Worm (Caenorhabditis elegans) whole organism, L1 larva: Measurements from ENCODE around the gene K02D10.8.
A peak's percentile ranks its signal among the peaks of the same experiment; 100 is the strongest.

ENCODE experiments used
- C16A3.4 ChIP-seq: fragments of 150-350 bp; optimal IDR thresholded peaks from 2 replicates; lab custom pipeline; 2014; ENCODE audit warnings: missing biosample characterization, missing genetic modification characterization
- F16B12.6 ChIP-seq: fragments of 150-350 bp; optimal IDR thresholded peaks from 2 replicates; lab custom pipeline; 2014; ENCODE audit warnings: missing biosample characterization, missing genetic modification characterization
- aha-1 ChIP-seq: fragments of 150-350 bp; optimal IDR thresholded peaks from 2 replicates; lab custom pipeline; 2014; ENCODE audit warnings: missing biosample characterization, missing genetic modification characterization
- alr-1 ChIP-seq: fragments of 200-800 bp; sonication (Bioruptor generic); optimal IDR thresholded peaks from 2 replicates; lab custom pipeline; 2018; ENCODE audit warnings: borderline replicate concordance, mild to moderate bottlenecking, missing genetic modification characterization, missing compliant biosample characterization
- aly-2 ChIP-seq: fragments of 150-350 bp; optimal IDR thresholded peaks from 2 replicates; lab custom pipeline; 2014; ENCODE audit warnings: missing biosample characterization, missing genetic modification characterization
- ceh-63 ChIP-seq: fragments of 200-800 bp; sonication (Bioruptor generic); optimal IDR thresholded peaks from 2 replicates; lab custom pipeline; 2018; ENCODE audit warnings: mild to moderate bottlenecking, missing genetic modification characterization, missing compliant biosample characterization
- ceh-88 ChIP-seq: fragments of 200-800 bp; sonication (Bioruptor generic); IDR thresholded peaks from 2 replicates; pipeline ENCODE4 v1.3.6; 2022; ENCODE audit warnings: missing genetic modification characterization, missing compliant biosample characterization
- dpl-1 ChIP-seq, 3 experiments: fragments of 150-350 bp in 2 of 3; sonication (generic microtip) in 1 of 3; optimal IDR thresholded peaks; 2 replicates each; lab custom pipeline; 2014 to 2017; ENCODE audit warnings: missing biosample characterization in 3 of 3, missing genetic modification characterization in 3 of 3, missing genetic modification reagents in 3 of 3
- efl-1 ChIP-seq, 4 experiments: fragments of 150-350 bp; optimal IDR thresholded peaks in 3 of 4; peaks in 1 of 4; 1 replicate in 1 of 4; 2 replicates in 3 of 4; lab custom pipeline; 2014; ENCODE audit warnings: missing biosample characterization in 2 of 4, missing genetic modification characterization in 2 of 4, missing genetic modification reagents in 2 of 4
- efl-3 ChIP-seq: fragments of 200-800 bp; sonication (Bioruptor generic); optimal IDR thresholded peaks from 2 replicates; lab custom pipeline; 2018; ENCODE audit warnings: mild to moderate bottlenecking, missing genetic modification characterization, missing compliant biosample characterization
- elt-3 ChIP-seq, 6 experiments: fragments of 150-350 bp in 1 of 6; sonication (generic microtip); optimal IDR thresholded peaks; 2 replicates each; lab custom pipeline; 2017 to 2018; ENCODE audit warnings: missing biosample characterization in 6 of 6, missing genetic modification characterization in 6 of 6, inconsistent platforms in 1 of 6
- fkh-10 ChIP-seq: sonication (generic microtip); optimal IDR thresholded peaks from 2 replicates; lab custom pipeline; 2017; ENCODE audit warnings: missing biosample characterization, missing genetic modification reagents, missing genetic modification characterization
- fkh-4 ChIP-seq: sonication (generic microtip); optimal IDR thresholded peaks from 2 replicates; lab custom pipeline; 2016; ENCODE audit warnings: missing compliant biosample characterization, missing genetic modification characterization, borderline replicate concordance
- grh-1 ChIP-seq: fragments of 200-800 bp; sonication (Bioruptor generic); IDR thresholded peaks from 2 replicates; pipeline ENCODE4 v1.3.6; 2022; ENCODE audit warnings: missing genetic modification reagents, missing genetic modification characterization, missing compliant biosample characterization
- hlh-4 ChIP-seq: sonication (generic microtip); optimal IDR thresholded peaks from 2 replicates; lab custom pipeline; 2016; ENCODE audit warnings: mild to moderate bottlenecking, missing genetic modification characterization, missing compliant biosample characterization
- hpl-2 ChIP-seq: fragments of 150-350 bp; optimal IDR thresholded peaks from 2 replicates; lab custom pipeline; 2014; ENCODE audit warnings: missing biosample characterization, missing genetic modification reagents, missing genetic modification characterization
- irx-1 ChIP-seq: sonication (generic microtip); optimal IDR thresholded peaks from 2 replicates; lab custom pipeline; 2016; ENCODE audit warnings: missing genetic modification characterization, missing compliant biosample characterization
- isw-1 ChIP-seq: fragments of 200-800 bp; sonication (Bioruptor generic); IDR thresholded peaks from 2 replicates; pipeline ENCODE4 v1.3.6; 2022; ENCODE audit warnings: missing genetic modification characterization, missing compliant biosample characterization
- lin-14 ChIP-seq: fragments of 200-800 bp; sonication (Bioruptor generic); optimal IDR thresholded peaks from 2 replicates; lab custom pipeline; 2018; ENCODE audit warnings: mild to moderate bottlenecking, missing genetic modification characterization, moderate library complexity, missing compliant biosample characterization
- lin-15B ChIP-seq: fragments of 150-350 bp; sonication (generic microtip); optimal IDR thresholded peaks from 3 replicates; lab custom pipeline; 2014; ENCODE audit warnings: missing biosample characterization, missing genetic modification characterization
- lin-35 ChIP-seq, 2 experiments: fragments of 150-350 bp; optimal IDR thresholded peaks; 2 replicates each; lab custom pipeline; 2014; ENCODE audit warnings: missing biosample characterization in 2 of 2, missing genetic modification characterization in 2 of 2, missing genetic modification reagents in 2 of 2
- lin-39 ChIP-seq: fragments of 150-350 bp; optimal IDR thresholded peaks from 2 replicates; lab custom pipeline; 2014; ENCODE audit warnings: missing biosample characterization, missing genetic modification reagents, missing genetic modification characterization
- lir-3 ChIP-seq: sonication (generic microtip); optimal IDR thresholded peaks from 2 replicates; lab custom pipeline; 2016; ENCODE audit warnings: mild to moderate bottlenecking, missing genetic modification characterization, moderate library complexity, missing compliant biosample characterization; ENCODE audit not compliant: poor library complexity
- lsy-2 ChIP-seq, 2 experiments: fragments of 150-350 bp; optimal IDR thresholded peaks; 2 replicates each; lab custom pipeline; 2014; ENCODE audit warnings: missing biosample characterization in 2 of 2, missing genetic modification characterization in 2 of 2
- mdl-1 ChIP-seq, 2 experiments: fragments of 150-350 bp; optimal IDR thresholded peaks; 2 replicates each; lab custom pipeline; 2014 to 2017; ENCODE audit warnings: missing biosample characterization in 2 of 2, missing genetic modification characterization in 2 of 2, inconsistent platforms in 1 of 2
- mep-1 ChIP-seq: fragments of 150-350 bp; optimal IDR thresholded peaks from 2 replicates; lab custom pipeline; 2014; ENCODE audit warnings: missing biosample characterization, missing genetic modification characterization
- nhr-11 ChIP-seq: fragments of 150-350 bp; optimal IDR thresholded peaks from 2 replicates; lab custom pipeline; 2014; ENCODE audit warnings: missing biosample characterization, missing genetic modification characterization
- nhr-19 ChIP-seq: fragments of 200-800 bp; sonication (Bioruptor generic); conservative IDR thresholded peaks from 2 replicates; pipeline ENCODE4 v1.3.6; 2022; ENCODE audit warnings: missing genetic modification characterization, missing compliant biosample characterization
- nhr-28 ChIP-seq: fragments of 150-350 bp; optimal IDR thresholded peaks from 2 replicates; lab custom pipeline; 2014; ENCODE audit warnings: missing biosample characterization, missing genetic modification characterization
- nhr-47 ChIP-seq: sonication (generic microtip); optimal IDR thresholded peaks from 2 replicates; lab custom pipeline; 2016; ENCODE audit warnings: mild to moderate bottlenecking, missing genetic modification characterization, moderate library complexity, missing compliant biosample characterization
- nhr-71 ChIP-seq: sonication (generic microtip); optimal IDR thresholded peaks from 2 replicates; lab custom pipeline; 2016; ENCODE audit warnings: mild to moderate bottlenecking, missing genetic modification characterization, moderate library complexity, missing compliant biosample characterization
- nhr-77 ChIP-seq: fragments of 150-350 bp; optimal IDR thresholded peaks from 2 replicates; lab custom pipeline; 2014; ENCODE audit warnings: missing biosample characterization, missing genetic modification characterization
- nhr-85 ChIP-seq: sonication (generic microtip); peaks from one replicate; lab custom pipeline; 2016; ENCODE audit warnings: missing genetic modification characterization, inconsistent platforms, missing compliant biosample characterization
- pag-3 ChIP-seq: sonication (generic microtip); optimal IDR thresholded peaks from 2 replicates; lab custom pipeline; 2017; ENCODE audit warnings: missing genetic modification characterization, mild to moderate bottlenecking, missing compliant biosample characterization, antibody characterized with exemption, borderline replicate concordance; ENCODE audit not compliant: insufficient read depth
- pax-3 ChIP-seq: fragments of 200-800 bp; sonication (Bioruptor generic); optimal IDR thresholded peaks from 2 replicates; lab custom pipeline; 2018; ENCODE audit warnings: mild to moderate bottlenecking, missing genetic modification characterization, moderate library complexity, missing compliant biosample characterization
- pqm-1 ChIP-seq: sonication (generic microtip); optimal IDR thresholded peaks from 3 replicates; lab custom pipeline; 2017; ENCODE audit warnings: missing biosample characterization, missing genetic modification characterization
- rnt-1 ChIP-seq: sonication (generic microtip); optimal IDR thresholded peaks from 2 replicates; lab custom pipeline; 2016; ENCODE audit warnings: mild to moderate bottlenecking, missing genetic modification characterization, moderate library complexity, missing compliant biosample characterization
- snu-23 ChIP-seq: sonication (generic microtip); optimal IDR thresholded peaks from 2 replicates; lab custom pipeline; 2016; ENCODE audit warnings: missing genetic modification characterization, missing compliant biosample characterization
- sox-4 ChIP-seq: sonication (generic microtip); optimal IDR thresholded peaks from 2 replicates; lab custom pipeline; 2016; ENCODE audit warnings: missing genetic modification characterization, missing compliant biosample characterization
- sptf-1 ChIP-seq: fragments of 150-350 bp; optimal IDR thresholded peaks from 2 replicates; lab custom pipeline; 2014; ENCODE audit warnings: missing biosample characterization, missing genetic modification characterization
- swsn-7 ChIP-seq: sonication (generic microtip); optimal IDR thresholded peaks from 2 replicates; lab custom pipeline; 2016; ENCODE audit warnings: missing genetic modification characterization, missing compliant biosample characterization
- unc-130 ChIP-seq: fragments of 150-350 bp; optimal IDR thresholded peaks from 2 replicates; lab custom pipeline; 2017; ENCODE audit warnings: missing biosample characterization, missing genetic modification characterization, inconsistent platforms
- unc-30 ChIP-seq: sonication (generic microtip); optimal IDR thresholded peaks from 2 replicates; lab custom pipeline; 2017; ENCODE audit warnings: missing biosample characterization, missing genetic modification characterization
- zag-1 ChIP-seq: fragments of 150-350 bp; optimal IDR thresholded peaks from 2 replicates; lab custom pipeline; 2014; ENCODE audit warnings: missing biosample characterization, missing genetic modification characterization
- ztf-11 ChIP-seq, 2 experiments: sonication (generic microtip); optimal IDR thresholded peaks; 2 replicates each; lab custom pipeline; 2016 to 2017; ENCODE audit warnings: missing genetic modification characterization in 2 of 2, missing biosample characterization in 1 of 2, missing compliant biosample characterization in 1 of 2
- ztf-4 ChIP-seq: fragments of 150-350 bp; optimal IDR thresholded peaks from 2 replicates; lab custom pipeline; 2014; ENCODE audit warnings: missing biosample characterization, missing genetic modification characterization

The K02D10.8 gene

DNA sequence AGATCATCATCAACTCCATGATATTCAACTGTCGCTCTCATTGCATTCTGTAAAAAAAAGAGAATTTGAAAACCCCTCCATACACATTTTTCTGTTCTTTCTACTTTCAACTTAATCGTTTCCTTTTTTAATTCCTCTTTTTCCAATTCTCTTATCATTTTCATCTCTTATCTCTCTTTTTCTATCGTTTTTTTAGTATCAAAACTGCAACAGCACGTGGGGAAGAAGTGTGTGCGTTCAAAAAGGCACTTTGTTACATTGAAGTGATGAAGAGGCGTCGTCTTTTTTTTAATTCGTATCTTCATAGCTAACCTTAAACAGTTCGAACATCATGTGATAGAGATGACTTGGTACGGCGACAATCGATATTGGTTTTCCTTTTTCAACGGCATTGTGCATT, 47.1 kb upstream of the K02D10.8 start (continued):
- TF ChIP-seq alr-1 (tag; lab: Kevin White, UChicago) = no peak

- TF ChIP-seq lin-35 (GFP tag; optimal IDR thresholded peaks at IDR 0.05; lab: Kevin White, UChicago) = peak; percentile 18 to 45
- TF ChIP-seq aly-2 = no peak
- TF ChIP-seq nhr-28 (tag; lab: Kevin White, UChicago) = no peak
- peak; percentile 42 for TF ChIP-seq lin-14 (GFP tag; lab: Kevin White, UChicago)
- TF ChIP-seq nhr-71 (tag; lab: Kevin White, UChicago) = peak; percentile 38
- TF ChIP-seq snu-23 (GFP tag; lab: Kevin White, UChicago) = peak; percentile 25
- TF ChIP-seq mep-1 (tag; lab: Kevin White, UChicago) = no peak
- peak in 1 of 2 experiments; percentile 27 for TF ChIP-seq mdl-1 (tag; optimal IDR thresholded peaks at IDR 0.05; lab: Kevin White, UChicago)
- TF ChIP-seq unc-30 (tag; lab: Kevin White, UChicago) = no peak
- peak; percentile 54 for TF ChIP-seq nhr-19
- no peak for TF ChIP-seq ztf-11 (tag; optimal IDR thresholded peaks at IDR 0.05; lab: Kevin White, UChicago)
- TF ChIP-seq C16A3.4 (tag; lab: Kevin White, UChicago) = no peak
- TF ChIP-seq hlh-4 (tag; lab: Kevin White, UChicago) = no peak
- peak in 1 of 3 experiments; percentile 3 for TF ChIP-seq dpl-1 (GFP tag; optimal IDR thresholded peaks at IDR 0.05; lab: Kevin White, UChicago)
- TF ChIP-seq elt-3 (tag; optimal IDR thresholded peaks at IDR 0.05; lab: Kevin White, UChicago) = no peak
- TF ChIP-seq F16B12.6 (tag; lab: Kevin White, UChicago) = no peak
- no peak for TF ChIP-seq pax-3 (tag; lab: Kevin White, UChicago)
- TF ChIP-seq ceh-63 (GFP tag; lab: Kevin White, UChicago) = no peak
- no peak for TF ChIP-seq grh-1 (GFP tag; lab: Robert Waterston, UW)
- no peak for TF ChIP-seq pag-3
- TF ChIP-seq hpl-2 (GFP tag; lab: Kevin White, UChicago) = no peak
- no peak for TF ChIP-seq ceh-88 (GFP tag; lab: Robert Waterston, UW)
- TF ChIP-seq nhr-77 (tag; lab: Kevin White, UChicago) = no peak
- no peak for TF ChIP-seq fkh-10 (GFP tag; lab: Kevin White, UChicago)
- no peak for TF ChIP-seq aha-1 (tag; lab: Kevin White, UChicago)
- TF ChIP-seq efl-1 (optimal IDR thresholded peaks at IDR 0.05; lab: Kevin White, UChicago) = peak in 1 of 2 experiments; percentile 10
- TF ChIP-seq efl-1 (GFP tag; optimal IDR thresholded peaks at IDR 0.05 in 1 of 2; lab: Kevin White, UChicago) = peak; percentile 3 to 84
- TF ChIP-seq sox-4 (tag; lab: Kevin White, UChicago) = no peak
- TF ChIP-seq lin-39 (tag; lab: Kevin White, UChicago) = no peak
- TF ChIP-seq lir-3 = no peak
- peak in 1 of 2 experiments; percentile 23 for TF ChIP-seq lsy-2 (tag; optimal IDR thresholded peaks at IDR 0.05; lab: Kevin White, UChicago)
- TF ChIP-seq rnt-1 (tag; lab: Kevin White, UChicago) = peak; percentile 63
- TF ChIP-seq pqm-1 = no peak
- no peak for TF ChIP-seq irx-1 (tag; lab: Kevin White, UChicago)
- TF ChIP-seq isw-1 (GFP tag; lab: Robert Waterston, UW) = no peak
- TF ChIP-seq nhr-47 (tag; lab: Kevin White, UChicago) = no peak
- TF ChIP-seq ztf-4 = no peak
- TF ChIP-seq fkh-4 (tag; lab: Kevin White, UChicago) = no peak
Measured at ce11 chrIII:8739786-8740185, 46.4 kb upstream of the K02D10.8 start.

DNA sequence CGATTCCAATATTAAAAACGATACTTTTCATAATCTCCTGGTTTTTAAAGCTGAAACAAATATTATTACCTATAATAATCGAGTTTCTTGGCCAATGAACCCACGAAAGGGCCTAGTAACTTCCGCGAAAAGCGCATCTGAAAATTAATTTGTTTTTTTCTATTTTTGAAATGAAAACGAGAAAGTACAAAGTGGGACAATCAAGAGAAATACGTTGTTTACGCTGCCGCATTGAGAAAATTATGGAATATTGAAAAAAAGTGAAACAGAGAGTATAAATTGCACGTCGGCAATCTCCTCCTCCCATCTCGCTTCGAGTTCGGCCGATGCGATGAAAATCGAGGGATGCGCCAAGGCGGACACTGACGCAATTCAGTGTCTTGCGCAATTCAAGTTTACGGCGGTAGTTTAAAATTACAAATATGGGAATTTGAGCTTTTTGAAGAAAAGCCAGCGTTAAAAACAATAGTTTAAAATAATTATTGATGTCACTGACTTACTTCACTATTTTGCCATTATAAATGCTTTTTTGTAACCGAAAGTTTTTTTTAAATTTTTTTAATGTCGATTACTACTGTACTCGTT, 44.8 kb upstream of the K02D10.8 start, which contains the start of gene pdhk-2:
pdhk-2 (minus strand) TSS at position 137 of the 585 bp plus-strand sequence.
- peak; percentile 96 for TF ChIP-seq swsn-7 (tag; lab: Kevin White, UChicago)
- TF ChIP-seq nhr-11 (tag; lab: Kevin White, UChicago) = peak; percentile 89
- TF ChIP-seq elt-3 (tag; optimal IDR thresholded peaks at IDR 0.05; lab: Kevin White, UChicago) = peak in 3 of 6 experiments; percentile 35 to 89 (median 88)
- peak; percentile 98 for TF ChIP-seq nhr-85 (tag; lab: Kevin White, UChicago)
- peak; percentile 97 for TF ChIP-seq nhr-47 (tag; lab: Kevin White, UChicago)
- TF ChIP-seq mdl-1 (tag; optimal IDR thresholded peaks at IDR 0.05; lab: Kevin White, UChicago) = peak in 1 of 2 experiments; percentile 85
- no peak for TF ChIP-seq ceh-63 (GFP tag; lab: Kevin White, UChicago)
- peak; percentile 82 for TF ChIP-seq zag-1 (tag; lab: Kevin White, UChicago)
- no peak for TF ChIP-seq nhr-28 (tag; lab: Kevin White, UChicago)
- TF ChIP-seq hpl-2 (GFP tag; lab: Kevin White, UChicago) = peak; percentile 32
- TF ChIP-seq lin-15B (tag; lab: Kevin White, UChicago) = peak; percentile 90
- TF ChIP-seq efl-1 (optimal IDR thresholded peaks at IDR 0.05; lab: Kevin White, UChicago) = peak; percentile 97 to 100
- peak; percentile 99 to 100 for TF ChIP-seq efl-1 (GFP tag; optimal IDR thresholded peaks at IDR 0.05 in 1 of 2; lab: Kevin White, UChicago)
- TF ChIP-seq F16B12.6 (tag; lab: Kevin White, UChicago) = peak; percentile 66
- TF ChIP-seq unc-130 (tag; lab: Kevin White, UChicago) = peak; percentile 80
- TF ChIP-seq rnt-1 (tag; lab: Kevin White, UChicago) = peak; percentile 97
- peak; percentile 95 for TF ChIP-seq nhr-19
- TF ChIP-seq aha-1 (tag; lab: Kevin White, UChicago) = peak; percentile 63
- no peak for TF ChIP-seq sptf-1 (tag; lab: Kevin White, UChicago)
- peak; percentile 93 for TF ChIP-seq fkh-10 (GFP tag; lab: Kevin White, UChicago)
- peak; percentile 91 for TF ChIP-seq pax-3 (tag; lab: Kevin White, UChicago)
- peak; percentile 53 for TF ChIP-seq efl-3 (GFP tag; lab: Kevin White, UChicago)
